Worm (Caenorhabditis elegans) whole organism, L3 larva: Measurements from ENCODE around the gene T09A5.5.

ENCODE experiments used
- R02D3.7 ChIP-seq: fragments of 150-350 bp; optimal IDR thresholded peaks from 2 replicates; lab custom pipeline; 2014; ENCODE audit warnings: missing biosample characterization, missing genetic modification characterization
- ZK546.5 ChIP-seq: sonication (generic microtip); optimal IDR thresholded peaks from 2 replicates; lab custom pipeline; 2017; ENCODE audit warnings: missing biosample characterization, missing genetic modification characterization
- aly-2 ChIP-seq: fragments of 150-350 bp; optimal IDR thresholded peaks from 2 replicates; lab custom pipeline; 2014; ENCODE audit warnings: missing biosample characterization, missing genetic modification characterization
- ama-1 ChIP-seq: fragments of 150-350 bp; optimal IDR thresholded peaks from 2 replicates; lab custom pipeline; 2018
- ceh-16 ChIP-seq: sonication (generic microtip); optimal IDR thresholded peaks from 2 replicates; lab custom pipeline; 2017; ENCODE audit warnings: missing biosample characterization, missing genetic modification characterization
- ceh-28 ChIP-seq: fragments of 150-350 bp; optimal IDR thresholded peaks from 2 replicates; lab custom pipeline; 2014; ENCODE audit warnings: missing biosample characterization, missing genetic modification reagents, missing genetic modification characterization
- ceh-82 ChIP-seq: fragments of 150-350 bp; optimal IDR thresholded peaks from 2 replicates; lab custom pipeline; 2014; ENCODE audit warnings: missing biosample characterization, missing genetic modification characterization
- ceh-9 ChIP-seq: sonication (generic microtip); optimal IDR thresholded peaks from 2 replicates; lab custom pipeline; 2018; ENCODE audit warnings: missing biosample characterization, missing genetic modification characterization
- daf-12 ChIP-seq: fragments of 150-350 bp; optimal IDR thresholded peaks from 2 replicates; lab custom pipeline; 2014; ENCODE audit warnings: missing biosample characterization, missing genetic modification reagents, missing genetic modification characterization
- egl-27 ChIP-seq: sonication (generic microtip); optimal IDR thresholded peaks from 4 replicates; lab custom pipeline; 2017; ENCODE audit warnings: missing biosample characterization, missing genetic modification reagents, missing genetic modification characterization
- egl-5 ChIP-seq: fragments of 150-350 bp; optimal IDR thresholded peaks from 2 replicates; lab custom pipeline; 2017; ENCODE audit warnings: missing biosample characterization, missing genetic modification reagents, missing genetic modification characterization, inconsistent platforms
- elt-1 ChIP-seq: fragments of 150-350 bp; optimal IDR thresholded peaks from 2 replicates; lab custom pipeline; 2014; ENCODE audit warnings: missing biosample characterization, missing genetic modification characterization
- elt-2 ChIP-seq: sonication (generic microtip); optimal IDR thresholded peaks from 2 replicates; lab custom pipeline; 2016; ENCODE audit warnings: missing genetic modification reagents, mild to moderate bottlenecking, missing genetic modification characterization, missing compliant biosample characterization
- elt-3 ChIP-seq, 3 experiments: fragments of 150-350 bp in 1 of 3; sonication (generic microtip) in 2 of 3; optimal IDR thresholded peaks; 2 replicates in 2 of 3; 4 replicates in 1 of 3; lab custom pipeline; 2014 to 2017; ENCODE audit warnings: missing biosample characterization in 3 of 3, missing genetic modification characterization in 3 of 3
- eor-1 ChIP-seq, 2 experiments: fragments of 150-350 bp; optimal IDR thresholded peaks; 2 replicates each; lab custom pipeline; 2014 to 2018; ENCODE audit warnings: missing biosample characterization in 2 of 2, missing genetic modification characterization in 2 of 2
- fkh-10 ChIP-seq: sonication (generic microtip); optimal IDR thresholded peaks from 2 replicates; lab custom pipeline; 2017; ENCODE audit warnings: missing biosample characterization, missing genetic modification reagents, missing genetic modification characterization
- fkh-2 ChIP-seq: fragments of 150-350 bp; optimal IDR thresholded peaks from 2 replicates; lab custom pipeline; 2014; ENCODE audit warnings: missing biosample characterization, missing genetic modification reagents, missing genetic modification characterization
- fos-1 ChIP-seq: fragments of 150-350 bp; optimal IDR thresholded peaks from 2 replicates; lab custom pipeline; 2014; ENCODE audit warnings: missing biosample characterization, missing genetic modification characterization
- hmg-11 ChIP-seq: sonication (generic microtip); optimal IDR thresholded peaks from 2 replicates; lab custom pipeline; 2016; ENCODE audit warnings: missing genetic modification characterization, missing compliant biosample characterization
- jun-1 ChIP-seq: fragments of 150-350 bp; optimal IDR thresholded peaks from 2 replicates; lab custom pipeline; 2014; ENCODE audit warnings: missing biosample characterization, missing genetic modification reagents, missing genetic modification characterization
- lin-15B ChIP-seq: fragments of 150-350 bp; optimal IDR thresholded peaks from 2 replicates; lab custom pipeline; 2014; ENCODE audit warnings: missing biosample characterization, missing genetic modification characterization
- lin-39 ChIP-seq: fragments of 150-350 bp; optimal IDR thresholded peaks from 2 replicates; lab custom pipeline; 2018; ENCODE audit warnings: missing biosample characterization, missing genetic modification reagents, missing genetic modification characterization
- lsy-12 ChIP-seq: sonication (generic microtip); optimal IDR thresholded peaks from 2 replicates; lab custom pipeline; 2016; ENCODE audit warnings: mild to moderate bottlenecking, missing genetic modification characterization, missing compliant biosample characterization
- mdl-1 ChIP-seq: fragments of 150-350 bp; optimal IDR thresholded peaks from 2 replicates; lab custom pipeline; 2014; ENCODE audit warnings: missing biosample characterization, missing genetic modification characterization
- mml-1 ChIP-seq: fragments of 150-350 bp; sonication (generic microtip); optimal IDR thresholded peaks from 3 replicates; lab custom pipeline; 2014; ENCODE audit warnings: missing biosample characterization, missing genetic modification characterization
- nfya-1 ChIP-seq: sonication (generic microtip); optimal IDR thresholded peaks from 2 replicates; lab custom pipeline; 2017; ENCODE audit warnings: missing genetic modification characterization, mild to moderate bottlenecking, missing compliant biosample characterization, antibody characterized with exemption, moderate library complexity; ENCODE audit not compliant: insufficient read depth
- nhr-11 ChIP-seq: fragments of 150-350 bp; optimal IDR thresholded peaks from 2 replicates; lab custom pipeline; 2014; ENCODE audit warnings: missing biosample characterization, missing genetic modification characterization
- nhr-12 ChIP-seq: fragments of 150-350 bp; optimal IDR thresholded peaks from 2 replicates; lab custom pipeline; 2014; ENCODE audit warnings: missing biosample characterization, missing genetic modification characterization
- nhr-23 ChIP-seq: fragments of 150-350 bp; optimal IDR thresholded peaks from 2 replicates; lab custom pipeline; 2014; ENCODE audit warnings: missing biosample characterization, missing genetic modification reagents, missing genetic modification characterization
- nhr-237 ChIP-seq: fragments of 150-350 bp; optimal IDR thresholded peaks from 2 replicates; lab custom pipeline; 2014; ENCODE audit warnings: missing biosample characterization, missing genetic modification characterization
- nhr-25 ChIP-seq: sonication (generic microtip); optimal IDR thresholded peaks from 2 replicates; lab custom pipeline; 2017; ENCODE audit warnings: missing biosample characterization, missing genetic modification characterization
- nhr-28 ChIP-seq: fragments of 150-350 bp; optimal IDR thresholded peaks from 2 replicates; lab custom pipeline; 2014; ENCODE audit warnings: missing biosample characterization, missing genetic modification characterization
- nhr-43 ChIP-seq: sonication (generic microtip); optimal IDR thresholded peaks from 2 replicates; lab custom pipeline; 2016; ENCODE audit warnings: mild to moderate bottlenecking, missing genetic modification characterization, missing compliant biosample characterization; ENCODE audit not compliant: poor library complexity, severe bottlenecking
- nhr-67 ChIP-seq: fragments of 150-350 bp; optimal IDR thresholded peaks from 2 replicates; lab custom pipeline; 2014; ENCODE audit warnings: missing biosample characterization, missing genetic modification characterization
- nhr-76 ChIP-seq: fragments of 150-350 bp; sonication (generic microtip); optimal IDR thresholded peaks from 5 replicates; lab custom pipeline; 2014; ENCODE audit warnings: missing biosample characterization, missing genetic modification characterization
- nhr-77 ChIP-seq: fragments of 150-350 bp; optimal IDR thresholded peaks from 2 replicates; lab custom pipeline; 2014; ENCODE audit warnings: missing biosample characterization, missing genetic modification characterization
- pha-4 ChIP-seq: fragments of 150-350 bp; optimal IDR thresholded peaks from 2 replicates; lab custom pipeline; 2014; ENCODE audit warnings: missing biosample characterization, missing genetic modification reagents, missing genetic modification characterization
- pqm-1 ChIP-seq: fragments of 150-350 bp; optimal IDR thresholded peaks from 2 replicates; lab custom pipeline; 2017; ENCODE audit warnings: missing biosample characterization, missing genetic modification characterization, inconsistent platforms
- sea-2 ChIP-seq: fragments of 150-350 bp; sonication (generic microtip); optimal IDR thresholded peaks from 4 replicates; lab custom pipeline; 2014; ENCODE audit warnings: missing biosample characterization, missing genetic modification reagents, missing genetic modification characterization
- skn-1 ChIP-seq: fragments of 150-350 bp; optimal IDR thresholded peaks from 2 replicates; lab custom pipeline; 2014; ENCODE audit warnings: missing biosample characterization, missing genetic modification characterization
- snpc-4 ChIP-seq: fragments of 150-350 bp; optimal IDR thresholded peaks from 2 replicates; lab custom pipeline; 2014; ENCODE audit warnings: missing biosample characterization, missing genetic modification characterization
- tbx-2 ChIP-seq: sonication (generic microtip); optimal IDR thresholded peaks from 2 replicates; lab custom pipeline; 2016; ENCODE audit warnings: mild to moderate bottlenecking, missing genetic modification characterization, missing compliant biosample characterization
- unc-39 ChIP-seq: sonication (generic microtip); optimal IDR thresholded peaks from 4 replicates; lab custom pipeline; 2017; ENCODE audit warnings: missing biosample characterization, missing genetic modification characterization
- unc-62 ChIP-seq: fragments of 150-350 bp; sonication (generic microtip); optimal IDR thresholded peaks from 4 replicates; lab custom pipeline; 2014; ENCODE audit warnings: missing biosample characterization, missing genetic modification reagents, missing genetic modification characterization
- zag-1 ChIP-seq: fragments of 150-350 bp; optimal IDR thresholded peaks from 2 replicates; lab custom pipeline; 2014; ENCODE audit warnings: missing biosample characterization, missing genetic modification characterization
- ztf-11 ChIP-seq: fragments of 150-350 bp; optimal IDR thresholded peaks from 2 replicates; lab custom pipeline; 2014; ENCODE audit warnings: missing biosample characterization, missing genetic modification characterization
- ztf-4 ChIP-seq: fragments of 150-350 bp; optimal IDR thresholded peaks from 2 replicates; lab custom pipeline; 2014; ENCODE audit warnings: missing biosample characterization, missing genetic modification characterization

The T09A5.5 gene

DNA sequence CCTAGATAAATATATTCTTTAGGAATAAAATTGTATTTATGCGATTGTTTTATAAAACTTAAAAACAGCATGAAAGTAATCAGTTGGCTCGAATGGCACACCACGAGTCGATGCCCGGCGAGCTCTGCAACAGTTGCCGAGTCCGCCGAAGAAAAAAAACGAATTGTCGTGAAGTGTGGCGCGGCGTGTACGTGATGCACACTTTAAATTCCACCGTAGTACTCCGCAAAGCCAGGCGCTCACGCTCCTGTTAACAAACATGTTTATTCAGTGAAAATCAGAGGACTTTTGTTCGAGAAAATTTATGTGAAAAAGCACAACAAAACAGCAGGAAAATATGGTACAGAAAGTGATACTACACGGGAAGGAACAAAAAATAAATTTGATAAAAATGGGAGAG lies 17.1 kb upstream of the T09A5.5 start:
- TF ChIP-seq fkh-10 (GFP tag; lab: Kevin White, UChicago) (no peak), sea-2 (no peak), egl-27 (tag; lab: Kevin White, UChicago) (no peak), ceh-9 (tag; lab: Kevin White, UChicago) (no peak), hmg-11 (tag; lab: Kevin White, UChicago) (no peak), elt-2 (tag; lab: Kevin White, UChicago) (no peak), eor-1 (tag; optimal IDR thresholded peaks at IDR 0.05; lab: Kevin White, UChicago) (no peak), ZK546.5 (tag; lab: Kevin White, UChicago) (no peak), lin-39 (tag; lab: Kevin White, UChicago) (no peak), lsy-12 (tag; lab: Kevin White, UChicago) (no peak), pqm-1 (tag; lab: Kevin White, UChicago) (peak; percentile 5), egl-5 (tag; lab: Kevin White, UChicago) (peak; percentile 40), nhr-76 (no peak), nhr-77 (no peak), fos-1 (tag; lab: Kevin White, UChicago) (no peak), nfya-1 (tag; lab: Kevin White, UChicago) (peak; percentile 79), fkh-2 (no peak), pha-4 (tag; lab: Kevin White, UChicago) (peak; percentile 81), daf-12 (tag; lab: Kevin White, UChicago) (no peak), nhr-28 (tag; lab: Kevin White, UChicago) (no peak), zag-1 (tag; lab: Kevin White, UChicago) (no peak), mml-1 (tag; lab: Kevin White, UChicago) (no peak), nhr-23 (no peak), elt-1 (tag; lab: Kevin White, UChicago) (no peak), ceh-16 (tag; lab: Kevin White, UChicago) (no peak), snpc-4 (tag; lab: Kevin White, UChicago) (peak; percentile 23), nhr-237 (tag; lab: Kevin White, UChicago) (no peak), ztf-11 (no peak), mdl-1 (tag; lab: Kevin White, UChicago) (no peak), aly-2 (tag; lab: Kevin White, UChicago) (no peak), jun-1 (no peak), unc-39 (tag; lab: Kevin White, UChicago) (no peak), tbx-2 (tag; lab: Kevin White, UChicago) (no peak), ztf-4 (tag; lab: Kevin White, UChicago) (no peak), elt-3 (tag; optimal IDR thresholded peaks at IDR 0.05; lab: Kevin White, UChicago) (no peak), ceh-28 (tag; lab: Kevin White, UChicago) (no peak), lin-15B (tag; lab: Kevin White, UChicago) (peak; percentile 73), nhr-43 (no peak), skn-1 (tag; lab: Kevin White, UChicago) (no peak), R02D3.7 (tag; lab: Kevin White, UChicago) (no peak), nhr-11 (tag; lab: Kevin White, UChicago) (no peak), nhr-12 (tag; lab: Kevin White, UChicago) (no peak), ceh-82 (tag; lab: Kevin White, UChicago) (no peak), unc-62 (no peak), nhr-25 (tag; lab: Kevin White, UChicago) (no peak), nhr-67 (tag; lab: Kevin White, UChicago) (no peak), ama-1 (lab: Kevin White, UChicago) (peak; percentile 30)
